Worm (Caenorhabditis elegans) whole organism, L4/young adult: Measurements from ENCODE around the gene unc-98.

Source experiments
- W03F9.2 ChIP-seq: fragments of 150-350 bp; optimal IDR thresholded peaks from 2 replicates; lab custom pipeline; 2014; ENCODE audit warnings: missing biosample characterization, missing genetic modification characterization
- him-1 ChIP-seq: sonication (generic microtip); optimal IDR thresholded peaks from 2 replicates; lab custom pipeline; 2016; ENCODE audit warnings: missing genotype, missing genetic modification reagents, missing genetic modification characterization, missing compliant biosample characterization

DNA sequence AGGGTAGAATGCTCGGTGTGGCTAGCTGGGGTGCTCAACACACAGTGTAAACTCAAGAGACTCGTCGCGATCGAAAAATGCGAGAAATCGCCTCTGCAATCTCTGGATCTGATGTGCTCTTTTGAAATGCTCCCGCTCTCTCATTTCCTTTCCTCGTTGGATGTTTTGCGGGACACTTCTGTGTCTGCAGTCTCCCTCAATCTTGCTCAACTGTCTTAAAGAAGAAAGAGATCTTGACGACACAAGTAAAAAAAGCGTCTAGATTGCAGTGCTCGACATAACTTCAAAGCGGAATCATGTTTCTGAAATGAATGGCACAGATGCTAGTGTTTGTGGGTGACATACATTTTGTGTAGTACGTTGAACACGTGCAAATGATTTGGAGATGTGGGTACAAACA lies 210 bp upstream of the unc-98 start:
- TF ChIP-seq him-1 (tag; lab: Kevin White, UChicago) (no peak), W03F9.2 (tag; lab: Kevin White, UChicago) (no peak)
